Fruit fly (Drosophila melanogaster): ENCODE data around the gene Mtp.

DNA sequence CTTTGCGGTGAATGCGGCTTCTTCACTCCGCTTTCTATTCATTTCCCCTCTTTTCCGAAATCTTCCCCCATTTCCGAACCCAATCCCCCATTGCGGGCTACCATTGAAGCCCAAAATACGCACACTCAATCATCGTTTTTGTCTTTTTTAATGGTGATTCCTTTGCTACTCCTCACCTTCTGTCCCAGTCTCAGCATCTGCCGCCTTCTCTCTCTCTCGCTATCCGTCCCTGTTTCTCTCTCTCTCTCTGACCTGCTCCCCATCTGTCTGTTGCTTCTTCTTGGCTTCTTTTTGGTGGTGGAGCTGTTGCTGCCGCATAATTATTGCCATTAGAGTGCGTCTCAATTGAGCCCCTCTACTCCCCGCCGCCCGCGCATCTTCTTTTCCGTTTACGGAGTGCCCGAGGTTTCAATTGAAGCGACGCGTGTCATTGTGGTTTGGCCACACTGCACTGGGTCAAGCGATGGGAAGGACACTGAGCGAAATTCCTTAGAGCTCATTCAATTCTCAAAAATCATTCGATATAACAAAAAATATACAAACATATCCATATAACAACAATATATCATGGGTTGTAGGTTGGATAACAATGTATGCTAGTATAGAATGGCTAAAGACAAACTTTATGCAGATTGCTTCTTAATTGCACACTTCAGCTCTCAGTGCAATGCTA is 22.3 kb upstream of the Mtp start:
- TF ChIP-seq cic (GFP tag; optimal IDR thresholded peaks at IDR 0.05): no peak
- TF ChIP-seq Crg-1 (GFP tag; optimal IDR thresholded peaks at IDR 0.05): no peak
- TF ChIP-seq kay (GFP tag; ENCODE audit: borderline replicate concordance): no peak
- no peak for TF ChIP-seq pad (GFP tag; optimal IDR thresholded peaks at IDR 0.05)
- TF ChIP-seq tj (GFP tag; optimal IDR thresholded peaks at IDR 0.05): no peak
- TF ChIP-seq Clk (GFP tag; optimal IDR thresholded peaks at IDR 0.05): no peak
- no peak for TF ChIP-seq CG12768 (GFP tag; optimal IDR thresholded peaks at IDR 0.05)
- no peak for TF ChIP-seq Hr96 (GFP tag; optimal IDR thresholded peaks at IDR 0.05)
- no peak for TF ChIP-seq CG7045 (GFP tag; optimal IDR thresholded peaks at IDR 0.05)
- no peak for TF ChIP-seq Mnt (GFP tag; optimal IDR thresholded peaks at IDR 0.05)

Measured in whole organism, adult.